Worm (Caenorhabditis elegans): ENCODE data around the gene Y39A1A.3.

Y39A1A.3 gene

ce11 chrIII:10624564-10624963, 28.3 kb upstream of the Y39A1A.3 start (continued):
- no peak for TF ChIP-seq ZK546.5 (tag; optimal IDR thresholded peaks at IDR 0.05)
- no peak for TF ChIP-seq lin-11 (tag; optimal IDR thresholded peaks at IDR 0.05)
- peak; percentile 12 for TF ChIP-seq unc-55 (GFP tag; optimal IDR thresholded peaks at IDR 0.05)

- TF ChIP-seq unc-55 (GFP tag; optimal IDR thresholded peaks at IDR 0.05) (peak; percentile 69), nhr-21 (tag; optimal IDR thresholded peaks at IDR 0.05) (peak; percentile 89), unc-62 (GFP tag; optimal IDR thresholded peaks at IDR 0.05) (no peak), nhr-237 (tag; optimal IDR thresholded peaks at IDR 0.05) (no peak), blmp-1 (tag; optimal IDR thresholded peaks at IDR 0.05; ENCODE audit: insufficient read depth) (peak; percentile 46), nhr-23 (tag; optimal IDR thresholded peaks at IDR 0.05) (no peak), elt-1 (tag; optimal IDR thresholded peaks at IDR 0.05) (no peak), egl-27 (tag; optimal IDR thresholded peaks at IDR 0.05) (peak; percentile 70), gmeb-1 (tag; optimal IDR thresholded peaks at IDR 0.05) (peak; percentile 87), aly-2 (tag; optimal IDR thresholded peaks at IDR 0.05) (no peak), crh-2 (tag; optimal IDR thresholded peaks at IDR 0.05) (peak; percentile 73), lin-11 (tag; optimal IDR thresholded peaks at IDR 0.05) (peak; percentile 28), ZK546.5 (tag; optimal IDR thresholded peaks at IDR 0.05) (no peak), snpc-4 (tag; optimal IDR thresholded peaks at IDR 0.05) (peak; percentile 50), F13H6.1 (tag; optimal IDR thresholded peaks at IDR 0.05) (peak; percentile 75), lsy-2 (tag; optimal IDR thresholded peaks at IDR 0.05) (peak; percentile 54 to 85), fos-1 (tag; optimal IDR thresholded peaks at IDR 0.05) (peak; percentile 70), sem-4 (tag; optimal IDR thresholded peaks at IDR 0.05) (peak; percentile 79), sma-3 (GFP tag; optimal IDR thresholded peaks at IDR 0.05) (peak; percentile 93), peb-1 (tag; optimal IDR thresholded peaks at IDR 0.05) (no peak), sma-9 (GFP tag; optimal IDR thresholded peaks at IDR 0.05) (peak; percentile 81), sma-9 (tag; optimal IDR thresholded peaks at IDR 0.05) (no peak), mdl-1 (tag; optimal IDR thresholded peaks at IDR 0.05) (peak in 1 of 2 experiments; percentile 1), nhr-25 (tag; optimal IDR thresholded peaks at IDR 0.05) (peak; percentile 84), Y55F3AM.14 (GFP tag; optimal IDR thresholded peaks at IDR 0.05) (peak; percentile 70), ztf-4 (tag; optimal IDR thresholded peaks at IDR 0.05) (peak; percentile 37), mab-5 (tag; optimal IDR thresholded peaks at IDR 0.05) (no peak), nhr-129 (tag; optimal IDR thresholded peaks at IDR 0.05) (peak; percentile 31), C34F6.9 (tag; optimal IDR thresholded peaks at IDR 0.05) (peak; percentile 69), lin-13 (GFP tag; optimal IDR thresholded peaks at IDR 0.05) (peak; percentile 68), dmd-4 (tag; optimal IDR thresholded peaks at IDR 0.05) (no peak)
These were observed 24.9 kb upstream of the Y39A1A.3 start, which contains the start of the genes lron-10 and hpr-9 for ce11 chrIII:10621208-10621607. Gene lron-10 (minus strand): TSS chrIII:10621369. Gene hpr-9 (plus strand): TSS chrIII:10621551.

ce11 chrIII:10615166-10615565, 18.9 kb upstream of the Y39A1A.3 start, which contains the start of gene mrpl-22:
Gene mrpl-22 (plus strand): TSS chrIII:10615466.
- TF ChIP-seq elt-1 (tag; optimal IDR thresholded peaks at IDR 0.05) (no peak), lin-39 (tag; optimal IDR thresholded peaks at IDR 0.05) (no peak), Y55F3AM.14 (GFP tag; optimal IDR thresholded peaks at IDR 0.05) (no peak), unc-62 (GFP tag; optimal IDR thresholded peaks at IDR 0.05) (no peak), nhr-11 (tag; optimal IDR thresholded peaks at IDR 0.05) (no peak)

- TF ChIP-seq mab-5 (tag; optimal IDR thresholded peaks at IDR 0.05) (no peak), R02D3.7 (tag; optimal IDR thresholded peaks at IDR 0.05) (no peak), dmd-4 (tag; optimal IDR thresholded peaks at IDR 0.05) (no peak), mbf-1 (tag; optimal IDR thresholded peaks at IDR 0.05) (no peak), aly-2 (tag; optimal IDR thresholded peaks at IDR 0.05) (no peak), nhr-129 (tag; optimal IDR thresholded peaks at IDR 0.05) (no peak), elt-1 (tag; optimal IDR thresholded peaks at IDR 0.05) (no peak), crh-2 (tag; optimal IDR thresholded peaks at IDR 0.05) (no peak), elt-3 (tag; optimal IDR thresholded peaks at IDR 0.05) (no peak), Y55F3AM.14 (GFP tag; optimal IDR thresholded peaks at IDR 0.05) (no peak), nhr-12 (tag; optimal IDR thresholded peaks at IDR 0.05) (no peak), nhr-237 (tag; optimal IDR thresholded peaks at IDR 0.05) (no peak), nhr-11 (tag; optimal IDR thresholded peaks at IDR 0.05) (no peak), ama-1 (optimal IDR thresholded peaks at IDR 0.05) (no peak), nhr-10 (tag; optimal IDR thresholded peaks at IDR 0.05) (no peak), peb-1 (tag; optimal IDR thresholded peaks at IDR 0.05) (no peak), fos-1 (tag; optimal IDR thresholded peaks at IDR 0.05) (no peak), ceh-82 (tag; optimal IDR thresholded peaks at IDR 0.05) (no peak)
These were observed 16.0 kb upstream of the Y39A1A.3 start, which contains the start of gene Y39A1A.24 for ce11 chrIII:10612333-10612732. Gene Y39A1A.24 (plus strand): TSS chrIII:10612633.

Measured in whole organism, L2 larva.